Worm (Caenorhabditis elegans): ENCODE measurements around the gene gpch-1.

DNA sequence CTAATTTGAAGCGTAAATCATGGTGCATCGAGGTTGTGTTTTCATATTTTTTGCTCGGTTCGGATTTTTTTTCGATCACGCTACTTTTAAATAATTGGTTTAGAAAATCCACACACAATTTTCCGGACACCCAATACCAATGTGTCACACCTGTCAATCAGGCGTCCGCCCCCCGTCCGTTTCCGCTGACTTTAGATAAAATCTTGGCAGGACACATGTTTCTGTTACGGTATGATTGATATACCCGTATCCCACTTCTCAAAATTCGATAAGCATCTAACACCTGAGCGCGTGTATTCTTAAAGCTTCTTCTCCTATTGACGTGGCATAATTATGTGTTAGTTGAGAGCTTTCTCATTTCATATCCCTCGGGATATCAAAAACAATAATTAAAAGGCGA, 39.7 kb downstream of the gpch-1 start:
- TF ChIP-seq ref-1 (GFP tag; conservative IDR thresholded peaks at IDR 0.05): no peak
- no peak for TF ChIP-seq ztf-29 (GFP tag; IDR thresholded peaks at IDR 0.05)
- no peak for TF ChIP-seq klf-2 (GFP tag; conservative IDR thresholded peaks at IDR 0.05)
- TF ChIP-seq med-1 (GFP tag; optimal IDR thresholded peaks at IDR 0.05; ENCODE audit: insufficient read depth): no peak
- TF ChIP-seq flt-1 (GFP tag; IDR thresholded peaks at IDR 0.05): no peak
- TF ChIP-seq cog-1 (tag; optimal IDR thresholded peaks at IDR 0.05): no peak
- TF ChIP-seq tab-1 (GFP tag; IDR thresholded peaks at IDR 0.05): no peak
- no peak for TF ChIP-seq T22C8.4 (GFP tag; IDR thresholded peaks at IDR 0.05)
